Worm (Caenorhabditis elegans) whole organism, early embryonic: ENCODE measurements around the gene pat-6.

Experiments
- aly-1 ChIP-seq: sonication (generic microtip); optimal IDR thresholded peaks from 2 replicates; lab custom pipeline; 2016; ENCODE audit warnings: missing genetic modification characterization, missing compliant biosample characterization
- ama-1 ChIP-seq: fragments of 150-350 bp; optimal IDR thresholded peaks from 2 replicates; lab custom pipeline; 2014
- hmg-4 ChIP-seq: fragments of 200-800 bp; sonication (Bioruptor generic); optimal IDR thresholded peaks from 2 replicates; lab custom pipeline; 2018; ENCODE audit warnings: mild to moderate bottlenecking, missing genetic modification characterization, missing compliant biosample characterization
- pes-1 ChIP-seq: fragments of 200-800 bp; sonication (Bioruptor generic); IDR thresholded peaks from 2 replicates; pipeline ENCODE4 v1.3.6; 2022; ENCODE audit warnings: missing genetic modification reagents, missing genetic modification characterization, missing compliant biosample characterization

DNA sequence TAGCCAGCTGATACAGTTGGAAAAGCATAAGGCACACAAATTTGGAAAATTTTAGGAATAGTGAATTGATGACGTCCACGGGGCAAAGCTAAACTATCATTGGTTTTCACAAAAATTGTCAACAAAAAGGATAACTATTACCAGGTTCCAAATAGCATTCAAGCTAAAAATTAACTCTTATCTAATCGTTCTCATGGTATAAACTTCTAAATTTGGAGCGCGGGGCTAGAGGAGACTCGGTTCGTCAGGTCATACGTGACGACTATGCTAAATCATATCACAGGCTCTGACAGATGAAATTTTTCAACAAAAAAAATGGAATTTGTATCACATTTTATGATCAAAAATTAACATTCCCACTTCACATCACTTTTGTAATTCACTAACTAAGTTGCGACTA is 35.2 kb upstream of the pat-6 start:
- no peak for TF ChIP-seq ama-1 (lab: Kevin White, UChicago)
- TF ChIP-seq aly-1 (tag; lab: Kevin White, UChicago): no peak
- no peak for TF ChIP-seq hmg-4
- no peak for TF ChIP-seq pes-1 (GFP tag; lab: Robert Waterston, UW)
